Fruit fly (Drosophila melanogaster) S2 (cell line): ENCODE results near the gene CCKLR-17D1.

Experiments
- CG8478 ChIP-seq: fragments of >200 bp; optimal IDR thresholded peaks from 2 replicates; lab custom pipeline; 2018
- CTCF ChIP-seq, 2 experiments: fragments of >200 bp; optimal IDR thresholded peaks; 2 replicates each; lab custom pipeline; 2018

CCKLR-17D1 gene

DNA sequence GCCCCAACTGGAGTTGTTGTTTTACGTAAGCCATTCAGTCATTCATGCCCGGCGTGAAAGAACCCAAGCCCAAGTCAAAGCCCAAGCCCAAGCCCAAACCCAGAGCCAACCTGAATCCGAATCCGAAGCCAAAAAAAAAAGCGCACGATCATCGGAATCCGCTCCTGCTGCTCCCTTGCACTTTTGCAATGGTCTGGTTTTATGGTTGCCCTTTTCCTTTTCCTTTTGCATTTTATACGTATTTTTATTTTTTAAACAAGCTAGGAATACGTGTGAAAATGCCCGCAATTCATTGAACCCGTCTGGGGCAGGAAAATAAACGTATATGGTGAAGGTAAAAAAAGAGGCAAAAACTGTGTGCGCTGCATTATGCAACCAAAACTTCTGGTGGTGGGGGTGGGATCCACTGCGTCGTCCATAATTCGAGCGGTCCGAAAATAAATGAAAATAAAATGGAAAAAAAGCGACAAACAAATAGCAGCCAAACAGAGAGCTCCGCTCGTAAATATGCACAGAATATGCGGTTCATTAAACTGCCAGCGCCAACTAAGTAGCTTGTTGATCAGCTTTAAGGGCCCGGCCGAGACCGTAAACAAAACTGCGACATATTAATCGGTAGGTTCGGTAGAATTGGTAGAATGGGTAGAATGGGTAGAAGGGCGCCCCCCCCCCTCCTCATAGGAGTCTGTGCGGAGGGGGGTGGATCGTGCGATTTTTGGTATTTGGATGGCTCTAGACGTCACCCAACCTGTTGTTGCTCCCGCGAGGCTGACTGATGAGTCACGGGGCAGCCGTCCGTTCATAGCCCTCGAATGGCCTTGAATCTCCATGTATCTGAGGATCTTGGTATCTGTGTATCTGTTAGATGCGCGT, 26.9 kb downstream of the CCKLR-17D1 start:
- TF ChIP-seq CTCF (optimal IDR thresholded peaks at IDR 0.05; lab: Kevin White, UChicago) (no peak), CG8478 (lab: Kevin White, UChicago) (no peak)

dm6 chrX:18695603-18696002, 30.8 kb downstream of the CCKLR-17D1 start:
- TF ChIP-seq CTCF (optimal IDR thresholded peaks at IDR 0.05; lab: Kevin White, UChicago) = no peak
- no peak for TF ChIP-seq CG8478 (lab: Kevin White, UChicago)

- TF ChIP-seq CTCF (optimal IDR thresholded peaks at IDR 0.05; lab: Kevin White, UChicago) (no peak), CG8478 (lab: Kevin White, UChicago) (no peak)
Observed at dm6 chrX:18692948-18693502, 33.3 kb downstream of the CCKLR-17D1 start, which contains the start of gene Cyp18a1. Gene Cyp18a1 (minus strand): TSS chrX:18693042.

DNA sequence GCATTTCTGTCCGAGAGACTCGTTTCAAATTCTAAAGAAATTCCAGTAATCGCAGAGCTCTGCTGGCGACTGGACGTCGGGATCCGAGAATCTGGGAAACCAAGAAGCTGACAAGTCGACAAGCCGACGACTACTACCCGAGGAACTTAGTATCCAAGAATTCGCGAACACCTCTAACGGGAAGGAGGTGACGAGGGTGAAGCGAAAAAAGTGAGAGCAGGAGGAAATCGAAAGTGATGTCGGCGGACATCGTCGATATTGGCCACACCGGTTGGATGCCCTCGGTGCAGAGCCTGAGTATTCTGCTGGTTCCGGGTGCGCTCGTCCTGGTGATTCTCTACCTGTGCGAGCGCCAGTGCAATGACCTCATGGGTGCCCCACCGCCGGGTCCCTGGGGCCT, 40.6 kb downstream of the CCKLR-17D1 start, which contains the start of gene phtm:
TSS of gene phtm (plus strand) at position 41 of the 400 bp plus-strand sequence.
- TF ChIP-seq CTCF (optimal IDR thresholded peaks at IDR 0.05; lab: Kevin White, UChicago) = no peak
- TF ChIP-seq CG8478 (lab: Kevin White, UChicago) = no peak

DNA sequence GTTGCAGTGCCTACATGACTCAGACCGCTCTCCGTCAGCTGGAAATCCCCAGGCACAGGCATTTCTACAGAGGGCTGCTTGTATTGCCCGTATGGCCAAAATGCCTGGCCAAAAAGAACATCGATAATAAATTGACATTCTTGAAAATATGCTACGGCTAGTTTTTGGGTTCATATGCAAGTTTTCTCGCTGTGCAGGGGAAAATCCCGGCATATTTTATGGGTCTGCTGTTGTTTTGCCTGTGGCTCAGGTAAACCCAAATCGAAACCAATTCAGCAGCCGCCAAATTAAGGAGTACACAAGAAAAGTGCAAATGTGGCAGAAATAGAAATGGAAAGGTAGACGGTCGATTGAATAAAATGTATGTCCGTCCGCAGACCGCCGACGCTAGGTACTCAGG, 41.4 kb downstream of the CCKLR-17D1 start:
- TF ChIP-seq CG8478 (lab: Kevin White, UChicago) (no peak), CTCF (optimal IDR thresholded peaks at IDR 0.05; lab: Kevin White, UChicago) (no peak)

- no peak for TF ChIP-seq CG8478 (lab: Kevin White, UChicago)
- TF ChIP-seq CTCF (optimal IDR thresholded peaks at IDR 0.05; lab: Kevin White, UChicago) = no peak
Observed at dm6 chrX:18684504-18684903, 41.9 kb downstream of the CCKLR-17D1 start.

dm6 chrX:18682815-18683214, 43.6 kb downstream of the CCKLR-17D1 start:
- TF ChIP-seq CG8478 (lab: Kevin White, UChicago) (no peak), CTCF (optimal IDR thresholded peaks at IDR 0.05; lab: Kevin White, UChicago) (no peak)

DNA sequence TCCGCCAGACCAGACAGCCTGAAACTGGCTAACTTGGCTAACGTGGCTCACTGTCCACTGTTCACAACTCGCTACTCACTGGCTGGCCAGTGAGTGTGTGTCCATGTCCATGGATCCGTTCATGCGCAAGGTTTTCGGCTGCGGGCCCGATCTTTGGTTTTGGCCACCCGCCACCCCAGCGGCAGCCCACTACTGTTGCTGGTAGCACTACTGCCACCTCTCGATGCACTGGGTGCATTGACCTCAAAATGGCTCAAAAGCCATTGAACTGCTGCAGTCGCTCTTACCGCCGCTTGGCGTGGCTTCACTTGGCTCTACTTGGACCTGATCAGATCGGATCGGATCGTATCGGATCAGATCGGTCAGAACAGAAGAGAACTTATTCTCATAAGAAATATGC, 45.0 kb downstream of the CCKLR-17D1 start:
- TF ChIP-seq CG8478 (lab: Kevin White, UChicago) = no peak
- TF ChIP-seq CTCF (optimal IDR thresholded peaks at IDR 0.05; lab: Kevin White, UChicago) = no peak

DNA sequence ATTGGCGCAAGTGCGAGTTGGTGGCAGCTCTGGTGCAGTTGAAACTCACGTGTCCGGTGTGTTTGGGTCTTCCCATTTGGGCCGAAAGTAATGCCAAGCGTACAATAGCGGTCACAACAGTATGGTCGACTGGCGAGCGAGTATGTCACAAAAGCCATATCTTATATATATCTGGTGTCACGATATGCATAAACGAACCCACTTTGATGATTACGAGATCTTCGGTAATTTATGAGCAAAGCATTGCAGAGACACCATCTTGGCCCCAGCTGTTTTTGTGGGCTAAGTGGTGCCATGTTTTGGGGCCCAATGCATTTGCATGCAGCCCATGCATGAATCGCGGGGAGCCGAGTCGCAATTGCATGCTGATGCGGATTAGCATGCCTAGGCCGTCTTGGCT, 47.5 kb downstream of the CCKLR-17D1 start:
- TF ChIP-seq CG8478 (lab: Kevin White, UChicago) = no peak
- no peak for TF ChIP-seq CTCF (optimal IDR thresholded peaks at IDR 0.05; lab: Kevin White, UChicago)

DNA sequence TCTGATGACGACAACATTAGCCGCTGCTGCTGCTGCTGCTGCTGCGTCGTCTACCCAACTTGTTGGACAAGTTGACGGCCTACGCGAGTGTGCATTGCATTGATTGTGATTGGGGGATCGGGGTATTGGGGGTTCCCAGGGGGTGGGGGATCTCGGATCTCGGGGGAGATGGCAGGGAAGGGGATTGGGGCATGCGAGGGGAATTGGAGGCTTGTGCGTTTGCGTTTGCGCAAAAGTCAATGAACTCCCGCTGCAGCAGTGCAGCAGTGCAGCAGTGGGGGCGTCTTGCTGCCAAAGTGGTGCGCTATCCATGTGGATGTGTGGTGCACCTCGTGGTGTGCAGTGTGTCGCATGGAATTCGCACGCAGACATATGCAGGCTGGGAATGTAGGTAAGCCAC, 49.6 kb downstream of the CCKLR-17D1 start:
- TF ChIP-seq CTCF (optimal IDR thresholded peaks at IDR 0.05; lab: Kevin White, UChicago) (no peak), CG8478 (lab: Kevin White, UChicago) (no peak)

DNA sequence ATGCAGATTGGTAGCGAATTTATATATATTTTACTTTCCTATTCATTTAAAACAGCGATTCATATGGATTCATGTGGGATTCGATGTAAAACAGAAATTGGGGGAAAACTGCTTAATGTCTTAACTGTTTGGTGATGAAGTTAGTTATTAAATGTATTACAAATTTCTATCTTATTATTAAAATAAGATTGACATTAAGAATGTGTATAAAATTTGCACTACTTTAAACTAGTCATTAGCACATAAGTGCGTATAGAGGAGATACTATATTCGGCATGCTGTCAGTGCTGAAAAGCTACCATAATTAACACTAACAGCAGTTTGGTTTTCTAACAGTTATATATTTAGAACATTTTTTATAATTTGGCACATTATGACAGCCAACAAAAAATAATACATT, 50.7 kb downstream of the CCKLR-17D1 start:
- TF ChIP-seq CTCF (optimal IDR thresholded peaks at IDR 0.05; lab: Kevin White, UChicago) (no peak), CG8478 (lab: Kevin White, UChicago) (no peak)

DNA sequence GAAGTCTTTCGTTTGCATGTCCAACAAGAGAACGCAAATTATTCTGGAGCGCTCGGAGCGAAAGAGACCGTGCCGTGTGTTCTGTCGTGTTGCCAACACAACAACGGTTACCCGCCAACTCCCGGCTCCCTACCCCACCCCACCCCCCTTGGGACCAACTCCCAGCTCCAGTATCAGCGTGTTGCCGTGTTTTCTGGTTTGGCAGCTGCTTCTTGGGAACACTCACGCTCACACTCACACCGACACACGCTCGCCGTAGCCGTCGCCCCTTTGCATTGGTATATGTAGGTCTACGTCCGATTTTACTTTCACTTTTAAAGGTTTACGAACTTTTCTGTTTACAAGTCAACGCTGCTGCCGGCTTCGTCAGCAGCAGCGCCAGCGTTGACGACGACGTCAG, 51.1 kb downstream of the CCKLR-17D1 start:
- TF ChIP-seq CTCF (optimal IDR thresholded peaks at IDR 0.05; lab: Kevin White, UChicago) (no peak), CG8478 (lab: Kevin White, UChicago) (no peak)

- TF ChIP-seq CG8478 (lab: Kevin White, UChicago) = no peak
- TF ChIP-seq CTCF (optimal IDR thresholded peaks at IDR 0.05; lab: Kevin White, UChicago) = no peak
Observed at dm6 chrX:18672900-18673529, 53.4 kb downstream of the CCKLR-17D1 start.

DNA sequence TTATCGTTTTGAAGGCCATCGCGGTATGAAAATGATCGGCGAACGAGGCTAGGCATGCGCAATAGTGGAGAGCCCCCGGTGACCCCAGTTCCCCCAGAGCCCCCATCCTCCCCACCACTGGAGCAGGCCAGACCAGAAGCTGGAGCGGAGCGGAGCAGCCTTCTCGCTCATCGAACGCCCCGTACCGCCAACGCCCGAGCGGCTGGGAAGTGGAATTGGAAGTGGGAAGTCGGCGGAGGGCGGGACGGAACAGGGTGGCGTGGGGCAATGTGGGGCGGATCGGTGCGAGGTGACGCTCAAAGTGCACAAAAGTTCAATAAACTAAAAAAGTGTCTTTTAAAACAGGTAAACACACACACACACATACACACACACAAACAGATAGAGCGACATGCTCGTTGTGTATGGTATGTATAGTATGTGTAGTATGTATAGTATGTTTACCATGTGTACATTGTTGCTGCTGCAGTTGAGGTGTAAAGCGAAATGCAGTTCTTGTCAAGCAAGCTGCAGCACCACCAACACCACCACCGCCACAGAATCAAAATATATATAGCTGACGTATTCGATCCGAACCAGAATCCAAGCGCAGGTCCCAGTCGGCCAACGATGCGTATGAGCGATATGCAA, 54.7 kb downstream of the CCKLR-17D1 start:
- TF ChIP-seq CTCF (optimal IDR thresholded peaks at IDR 0.05; lab: Kevin White, UChicago) = no peak
- no peak for TF ChIP-seq CG8478 (lab: Kevin White, UChicago)
